Worm (Caenorhabditis elegans) whole organism, early embryonic: Measurements from ENCODE around the gene C02F5.10.

Experiments
- B0310.2 ChIP-seq: sonication (generic microtip); optimal IDR thresholded peaks from 2 replicates; lab custom pipeline; 2016; ENCODE audit warnings: mild to moderate bottlenecking, missing genetic modification characterization, missing compliant biosample characterization
- F13C5.2 ChIP-seq: sonication (generic microtip); optimal IDR thresholded peaks from 2 replicates; lab custom pipeline; 2017; ENCODE audit warnings: mild to moderate bottlenecking, missing genetic modification characterization, inconsistent platforms, missing compliant biosample characterization
- aly-1 ChIP-seq: sonication (generic microtip); optimal IDR thresholded peaks from 2 replicates; lab custom pipeline; 2016; ENCODE audit warnings: missing genetic modification characterization, missing compliant biosample characterization
- ama-1 ChIP-seq: fragments of 150-350 bp; optimal IDR thresholded peaks from 2 replicates; lab custom pipeline; 2014
- ceh-13 ChIP-seq: fragments of 200-800 bp; sonication (Bioruptor generic); optimal IDR thresholded peaks from 2 replicates; lab custom pipeline; 2018; ENCODE audit warnings: mild to moderate bottlenecking, missing genetic modification characterization, missing compliant biosample characterization
- ceh-36 ChIP-seq: sonication (generic microtip); optimal IDR thresholded peaks from 2 replicates; lab custom pipeline; 2016; ENCODE audit warnings: missing genetic modification characterization, inconsistent platforms, missing compliant biosample characterization
- ets-7 ChIP-seq: sonication (generic microtip); optimal IDR thresholded peaks from 2 replicates; lab custom pipeline; 2016; ENCODE audit warnings: missing genotype, missing genetic modification characterization, missing compliant biosample characterization
- flt-1 ChIP-seq: fragments of 200-800 bp; sonication (Bioruptor generic); IDR thresholded peaks from 2 replicates; pipeline ENCODE4 v1.3.6; 2022; ENCODE audit warnings: missing genetic modification characterization, missing compliant biosample characterization
- hmbx-1 ChIP-seq: sonication (generic microtip); optimal IDR thresholded peaks from 2 replicates; lab custom pipeline; 2016; ENCODE audit warnings: mild to moderate bottlenecking, missing genetic modification characterization, missing compliant biosample characterization
- hmg-4 ChIP-seq: fragments of 200-800 bp; sonication (Bioruptor generic); optimal IDR thresholded peaks from 2 replicates; lab custom pipeline; 2018; ENCODE audit warnings: mild to moderate bottlenecking, missing genetic modification characterization, missing compliant biosample characterization
- hnd-1 ChIP-seq: sonication (generic microtip); optimal IDR thresholded peaks from 2 replicates; lab custom pipeline; 2016; ENCODE audit warnings: missing genetic modification characterization, missing compliant biosample characterization
- pes-1 ChIP-seq: fragments of 200-800 bp; sonication (Bioruptor generic); IDR thresholded peaks from 2 replicates; pipeline ENCODE4 v1.3.6; 2022; ENCODE audit warnings: missing genetic modification reagents, missing genetic modification characterization, missing compliant biosample characterization
- scrt-1 ChIP-seq: fragments of 200-800 bp; sonication (Bioruptor generic); IDR thresholded peaks from 2 replicates; pipeline ENCODE4 v1.3.6; 2022; ENCODE audit warnings: missing genetic modification characterization, missing compliant biosample characterization
- sea-1 ChIP-seq: fragments of 200-800 bp; sonication (Bioruptor generic); conservative IDR thresholded peaks from 2 replicates; pipeline ENCODE4 v1.3.6; 2022; ENCODE audit warnings: missing genetic modification characterization, missing compliant biosample characterization
- tbx-11 ChIP-seq: fragments of 200-800 bp; sonication (Bioruptor generic); IDR thresholded peaks from 2 replicates; pipeline ENCODE4 v1.3.6; 2022; ENCODE audit warnings: missing genetic modification characterization, missing compliant biosample characterization
- tbx-37 ChIP-seq: fragments of 200-800 bp; sonication (Bioruptor generic); conservative IDR thresholded peaks from 2 replicates; pipeline ENCODE4 v1.3.6; 2022; ENCODE audit warnings: missing genetic modification reagents, missing genetic modification characterization, missing compliant biosample characterization
- tra-4 ChIP-seq: sonication (generic microtip); optimal IDR thresholded peaks from 2 replicates; lab custom pipeline; 2017; ENCODE audit warnings: missing genetic modification characterization, missing compliant biosample characterization

C02F5.10 gene

ce11 chrIII:8281310-8281709, 32.0 kb upstream of the C02F5.10 start:
- TF ChIP-seq tbx-37 (GFP tag; lab: Robert Waterston, UW) (no peak), F13C5.2 (tag; lab: Kevin White, UChicago) (no peak), ceh-13 (no peak), sea-1 (GFP tag; lab: Robert Waterston, UW) (no peak), B0310.2 (tag; lab: Kevin White, UChicago) (no peak)

ce11 chrIII:8280352-8280751, 31.1 kb upstream of the C02F5.10 start:
- TF ChIP-seq ama-1: no peak
- no peak for TF ChIP-seq ets-7 (tag; lab: Kevin White, UChicago)
- no peak for TF ChIP-seq scrt-1 (GFP tag; lab: Robert Waterston, UW)
- no peak for TF ChIP-seq hnd-1 (tag; lab: Kevin White, UChicago)
- no peak for TF ChIP-seq hmbx-1 (tag; lab: Kevin White, UChicago)
- TF ChIP-seq hmg-4 (GFP tag; lab: Kevin White, UChicago): no peak
- no peak for TF ChIP-seq tbx-11 (GFP tag; lab: Robert Waterston, UW)
- no peak for TF ChIP-seq F13C5.2 (tag; lab: Kevin White, UChicago)
- no peak for TF ChIP-seq flt-1 (GFP tag; lab: Robert Waterston, UW)
- TF ChIP-seq pes-1 (GFP tag; lab: Robert Waterston, UW): no peak
- no peak for TF ChIP-seq aly-1 (tag; lab: Kevin White, UChicago)
- TF ChIP-seq sea-1 (GFP tag; lab: Robert Waterston, UW): no peak

DNA sequence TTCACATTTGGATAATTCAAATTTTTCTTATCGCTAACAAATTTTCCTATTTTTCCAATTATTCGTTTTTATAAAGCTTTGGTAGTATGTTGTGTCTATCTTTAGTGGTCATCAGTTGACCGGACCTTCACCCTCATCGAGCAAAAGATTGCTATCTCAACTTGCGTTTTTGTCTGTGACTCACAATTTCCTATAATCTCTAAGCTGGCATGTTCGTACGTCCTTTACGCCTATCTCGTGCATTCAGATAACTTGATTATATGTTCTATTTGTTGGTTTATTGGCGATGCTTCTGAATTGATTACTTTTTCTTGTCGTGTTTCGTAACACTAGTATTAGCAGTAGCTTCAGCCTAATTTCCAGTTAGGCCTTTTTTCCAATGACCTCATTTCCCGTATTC, 30.3 kb upstream of the C02F5.10 start:
- TF ChIP-seq ceh-13: no peak
- no peak for TF ChIP-seq pes-1 (GFP tag; lab: Robert Waterston, UW)
- no peak for TF ChIP-seq tbx-11 (GFP tag; lab: Robert Waterston, UW)
- no peak for TF ChIP-seq hmbx-1 (tag; lab: Kevin White, UChicago)
- TF ChIP-seq scrt-1 (GFP tag; lab: Robert Waterston, UW): no peak
- TF ChIP-seq B0310.2 (tag; lab: Kevin White, UChicago): no peak
- TF ChIP-seq ceh-36 (tag; lab: Kevin White, UChicago): no peak
- TF ChIP-seq tbx-37 (GFP tag; lab: Robert Waterston, UW): no peak
- no peak for TF ChIP-seq tra-4

DNA sequence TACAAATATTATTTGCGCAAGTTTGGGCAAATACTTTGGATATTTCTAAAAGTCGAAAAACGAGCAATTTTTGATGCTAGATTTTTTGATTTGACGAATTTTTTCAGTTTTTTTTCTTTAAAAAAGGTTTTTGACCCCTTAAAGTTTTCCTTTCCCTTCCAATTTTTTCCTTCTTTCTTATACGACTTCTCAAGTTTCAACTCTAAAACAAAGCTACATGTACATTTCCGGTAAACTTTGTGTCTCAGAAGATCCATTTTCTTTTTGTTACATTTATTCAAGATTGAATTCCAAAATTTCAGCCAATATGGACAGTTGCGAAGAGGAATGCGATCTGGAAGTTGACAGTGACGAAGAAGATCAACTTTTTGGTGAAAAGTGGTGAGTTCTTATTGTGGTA, 29.5 kb upstream of the C02F5.10 start, which contains the start of gene mig-10:
Gene mig-10 (plus strand): TSS at position 301 of the 400 bp plus-strand sequence.
- TF ChIP-seq flt-1 (GFP tag; lab: Robert Waterston, UW): no peak
- TF ChIP-seq hmg-4 (GFP tag; lab: Kevin White, UChicago): no peak
- no peak for TF ChIP-seq tbx-11 (GFP tag; lab: Robert Waterston, UW)
- TF ChIP-seq scrt-1 (GFP tag; lab: Robert Waterston, UW): no peak
- no peak for TF ChIP-seq tra-4
- no peak for TF ChIP-seq ets-7 (tag; lab: Kevin White, UChicago)
- TF ChIP-seq B0310.2 (tag; lab: Kevin White, UChicago): no peak
- no peak for TF ChIP-seq sea-1 (GFP tag; lab: Robert Waterston, UW)
- no peak for TF ChIP-seq F13C5.2 (tag; lab: Kevin White, UChicago)
- TF ChIP-seq tbx-37 (GFP tag; lab: Robert Waterston, UW): no peak

ce11 chrIII:8275871-8276270, 26.6 kb upstream of the C02F5.10 start, which contains the start of gene clec-160:
TSS of gene clec-160 (minus strand) at chrIII:8275971.
- TF ChIP-seq hmbx-1 (tag; lab: Kevin White, UChicago) (no peak), pes-1 (GFP tag; lab: Robert Waterston, UW) (no peak), B0310.2 (tag; lab: Kevin White, UChicago) (no peak), tra-4 (no peak)

DNA sequence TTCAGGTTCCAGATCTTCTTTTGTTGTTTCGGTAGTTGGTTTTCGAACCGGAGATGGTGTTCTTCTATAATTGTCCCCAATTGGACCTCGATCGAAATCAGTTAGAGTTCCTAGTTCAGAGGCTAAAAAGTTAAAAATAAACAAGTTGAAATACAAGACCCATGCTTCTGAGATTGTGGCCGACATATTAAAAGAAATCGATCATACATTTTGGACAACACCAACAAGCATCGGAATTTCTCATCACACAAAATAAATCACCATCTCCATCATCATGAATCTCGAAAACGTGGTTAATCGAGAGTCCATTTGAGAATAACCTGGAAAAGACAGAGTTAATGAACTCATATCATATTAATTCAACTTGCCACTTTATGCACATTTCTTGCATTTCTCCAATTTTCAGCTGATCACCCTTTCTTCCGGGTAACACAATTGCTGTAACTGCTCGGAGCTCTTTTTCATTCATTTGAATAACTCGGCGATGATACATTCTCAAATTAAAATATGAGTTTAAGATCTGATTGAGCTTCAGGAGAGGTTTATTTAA, 22.5 kb upstream of the C02F5.10 start, which contains the start of the genes mps-4 and F09G8.10:
Gene mps-4 (minus strand): TSS at position 101 of the 550 bp plus-strand sequence.
Gene F09G8.10 (minus strand): TSS at position 500 of the 550 bp plus-strand sequence.
- no peak for TF ChIP-seq hmg-4 (GFP tag; lab: Kevin White, UChicago)
- TF ChIP-seq hnd-1 (tag; lab: Kevin White, UChicago): no peak
- no peak for TF ChIP-seq tbx-11 (GFP tag; lab: Robert Waterston, UW)

ce11 chrIII:8268296-8268695, 19.0 kb upstream of the C02F5.10 start, which contains the start of the genes F09G8.7 and crn-7:
TSS of gene F09G8.7 (minus strand) at chrIII:8268355.
TSS of gene crn-7 (plus strand) at chrIII:8268531.
- no peak for TF ChIP-seq ama-1

ce11 chrIII:8265753-8266152, 16.5 kb upstream of the C02F5.10 start, which contains the start of gene mrps-9:
TSS of gene mrps-9 (plus strand) at chrIII:8266062.
- TF ChIP-seq hnd-1 (tag; lab: Kevin White, UChicago): no peak
- TF ChIP-seq sea-1 (GFP tag; lab: Robert Waterston, UW): no peak
- TF ChIP-seq F13C5.2 (tag; lab: Kevin White, UChicago): no peak
- no peak for TF ChIP-seq tbx-37 (GFP tag; lab: Robert Waterston, UW)
- no peak for TF ChIP-seq ama-1
- TF ChIP-seq ceh-36 (tag; lab: Kevin White, UChicago): no peak
- no peak for TF ChIP-seq hmg-4 (GFP tag; lab: Kevin White, UChicago)
- no peak for TF ChIP-seq aly-1 (tag; lab: Kevin White, UChicago)
- TF ChIP-seq tbx-11 (GFP tag; lab: Robert Waterston, UW): no peak
- no peak for TF ChIP-seq pes-1 (GFP tag; lab: Robert Waterston, UW)
- TF ChIP-seq tra-4: no peak
- no peak for TF ChIP-seq flt-1 (GFP tag; lab: Robert Waterston, UW)
- TF ChIP-seq hmbx-1 (tag; lab: Kevin White, UChicago): no peak
